Fruit fly (Drosophila melanogaster) whole organism, embryonic: ENCODE results near the gene Unc-115b.

Experiments used
- Adf1 ChIP-seq: fragments of 200-800 bp; sonication (Bioruptor generic); IDR thresholded peaks from 2 replicates; pipeline ENCODE4 v1.3.6; 2022; ENCODE audit warnings: missing biosample characterization, missing genetic modification characterization
- Antp ChIP-seq: fragments of 200-800 bp; sonication (Bioruptor generic); optimal IDR thresholded peaks from 3 replicates; lab custom pipeline; 2016; ENCODE audit warnings: missing biosample characterization, missing genetic modification characterization
- Atf-2 ChIP-seq: fragments of 200-800 bp; sonication (Bioruptor generic); optimal IDR thresholded peaks from 2 replicates; lab custom pipeline; 2016; ENCODE audit warnings: missing biosample characterization, missing genetic modification characterization
- B-H1 ChIP-seq: fragments of 200-800 bp; sonication (Bioruptor generic); IDR thresholded peaks from 3 replicates; pipeline ENCODE4 v1.3.6; 2022; ENCODE audit warnings: missing biosample characterization, missing genetic modification characterization
- CG10147 ChIP-seq: fragments of 200-800 bp; sonication (Bioruptor generic); optimal IDR thresholded peaks from 2 replicates; lab custom pipeline; 2019; ENCODE audit warnings: missing biosample characterization, mild to moderate bottlenecking, missing genetic modification characterization, moderate library complexity
- CG10654 ChIP-seq: fragments of 200-800 bp; sonication (Bioruptor generic); optimal IDR thresholded peaks from 2 replicates; lab custom pipeline; 2016; ENCODE audit warnings: missing biosample characterization, missing genetic modification characterization
- CG10979 ChIP-seq: fragments of 200-800 bp; sonication (Bioruptor generic); optimal IDR thresholded peaks from 2 replicates; lab custom pipeline; 2018; ENCODE audit warnings: missing biosample characterization, mild to moderate bottlenecking, missing genetic modification characterization, moderate library complexity
- CG12155 ChIP-seq: fragments of 200-800 bp; sonication (Bioruptor generic); optimal IDR thresholded peaks from 3 replicates; lab custom pipeline; 2016; ENCODE audit warnings: missing biosample characterization, missing genetic modification characterization
- CG13775 ChIP-seq: fragments of 200-800 bp; sonication (Bioruptor generic); optimal IDR thresholded peaks from 3 replicates; lab custom pipeline; 2017; ENCODE audit warnings: missing biosample characterization, mild to moderate bottlenecking, missing genetic modification characterization
- CG14050 ChIP-seq: fragments of 200-800 bp; sonication (Bioruptor generic); IDR thresholded peaks from 3 replicates; pipeline ENCODE4 v1.3.6; 2022; ENCODE audit warnings: missing biosample characterization, missing genetic modification characterization
- CG14965 ChIP-seq: fragments of 200-800 bp; sonication (Bioruptor generic); optimal IDR thresholded peaks from 2 replicates; lab custom pipeline; 2016; ENCODE audit warnings: missing biosample characterization, missing genetic modification characterization, borderline replicate concordance
- CG1603 ChIP-seq: fragments of 200-800 bp; sonication (Bioruptor generic); optimal IDR thresholded peaks from 2 replicates; lab custom pipeline; 2019; ENCODE audit warnings: missing biosample characterization, mild to moderate bottlenecking, missing genetic modification characterization, moderate library complexity
- CG16863 ChIP-seq: fragments of 200-800 bp; sonication (Bioruptor generic); optimal IDR thresholded peaks from 3 replicates; lab custom pipeline; 2016; ENCODE audit warnings: missing biosample characterization, missing genetic modification characterization
- CG17568 ChIP-seq: fragments of 200-800 bp; sonication (Bioruptor generic); optimal IDR thresholded peaks from 2 replicates; lab custom pipeline; 2018; ENCODE audit warnings: missing biosample characterization, mild to moderate bottlenecking, missing genetic modification characterization, moderate library complexity
- CG17802 ChIP-seq: fragments of 200-800 bp; sonication (Bioruptor generic); optimal IDR thresholded peaks from 2 replicates; lab custom pipeline; 2018; ENCODE audit warnings: missing biosample characterization, mild to moderate bottlenecking, missing genetic modification characterization, moderate library complexity
- CG17829 ChIP-seq: fragments of 200-800 bp; optimal IDR thresholded peaks from 2 replicates; lab custom pipeline; 2019; ENCODE audit warnings: missing biosample characterization, mild to moderate bottlenecking, missing genetic modification characterization, moderate library complexity
- CG32767 ChIP-seq: fragments of 200-800 bp; sonication (Bioruptor generic); IDR thresholded peaks from 2 replicates; pipeline ENCODE4 v1.3.6; 2022; ENCODE audit warnings: missing biosample characterization, missing genetic modification characterization
- CG3407 ChIP-seq: fragments of 200-800 bp; sonication (Bioruptor generic); optimal IDR thresholded peaks from 2 replicates; lab custom pipeline; 2018; ENCODE audit warnings: missing biosample characterization, mild to moderate bottlenecking, missing genetic modification characterization
- CG42726 ChIP-seq: fragments of 200-800 bp; sonication (Bioruptor generic); IDR thresholded peaks from 2 replicates; pipeline ENCODE4 v1.3.6; 2022; ENCODE audit warnings: missing biosample characterization, missing genetic modification characterization; ENCODE audit not compliant: partially characterized antibody
- CG4820 ChIP-seq: fragments of 200-800 bp; sonication (Bioruptor generic); optimal IDR thresholded peaks from 3 replicates; lab custom pipeline; 2016; ENCODE audit warnings: missing biosample characterization, missing genetic modification characterization
- CG7271 ChIP-seq: fragments of 200-800 bp; sonication (Bioruptor generic); optimal IDR thresholded peaks from 2 replicates; lab custom pipeline; 2018; ENCODE audit warnings: missing biosample characterization, mild to moderate bottlenecking, missing genetic modification characterization, moderate library complexity
- CG9932 ChIP-seq: fragments of 200-800 bp; sonication (Bioruptor generic); IDR thresholded peaks from 2 replicates; pipeline ENCODE4 v1.3.6; 2022; ENCODE audit warnings: missing biosample characterization, missing genetic modification characterization
- CrebB ChIP-seq: fragments of 200-800 bp; sonication (Bioruptor generic); optimal IDR thresholded peaks from 3 replicates; lab custom pipeline; 2018; ENCODE audit warnings: missing biosample characterization, mild to moderate bottlenecking, missing genetic modification characterization
- D19B ChIP-seq: fragments of 200-800 bp; sonication (Bioruptor generic); optimal IDR thresholded peaks from 2 replicates; lab custom pipeline; 2017; ENCODE audit warnings: missing biosample characterization, mild to moderate bottlenecking, missing genetic modification characterization
- Deaf1 ChIP-seq: fragments of 200-800 bp; optimal IDR thresholded peaks from 3 replicates; lab custom pipeline; 2019; ENCODE audit warnings: missing biosample characterization, mild to moderate bottlenecking, missing genetic modification characterization, moderate library complexity
- Doc2 ChIP-seq: fragments of 200-800 bp; sonication (Bioruptor generic); IDR thresholded peaks from 2 replicates; pipeline ENCODE4 v1.3.6; 2022; ENCODE audit warnings: missing biosample characterization, missing genetic modification characterization
- Drgx ChIP-seq: fragments of 200-800 bp; sonication (Bioruptor generic); IDR thresholded peaks from 2 replicates; pipeline ENCODE4 v1.3.6; 2022; ENCODE audit warnings: missing biosample characterization, missing genetic modification characterization
- H2.0 ChIP-seq: fragments of 200-800 bp; sonication (Bioruptor generic); IDR thresholded peaks from 2 replicates; pipeline ENCODE4 v1.3.6; 2022; ENCODE audit warnings: missing biosample characterization, missing genetic modification characterization
- Hey ChIP-seq: fragments of 200-800 bp; sonication (Bioruptor generic); optimal IDR thresholded peaks from 3 replicates; lab custom pipeline; 2018; ENCODE audit warnings: missing biosample characterization, mild to moderate bottlenecking, missing genetic modification characterization
- Mes4 ChIP-seq: fragments of 200-800 bp; sonication (Bioruptor generic); optimal IDR thresholded peaks from 2 replicates; lab custom pipeline; 2016; ENCODE audit warnings: missing biosample characterization, missing genetic modification characterization
- Myb ChIP-seq: fragments of 200-800 bp; sonication (Bioruptor generic); optimal IDR thresholded peaks from 2 replicates; lab custom pipeline; 2016; ENCODE audit warnings: missing biosample characterization, missing genetic modification characterization
- Sry-δ ChIP-seq: fragments of 200-800 bp; sonication (Bioruptor generic); optimal IDR thresholded peaks from 2 replicates; lab custom pipeline; 2016; ENCODE audit warnings: missing biosample characterization, missing genetic modification characterization
- Ssrp ChIP-seq: fragments of 200-800 bp; sonication (Bioruptor generic); optimal IDR thresholded peaks from 2 replicates; lab custom pipeline; 2018; ENCODE audit warnings: missing biosample characterization, mild to moderate bottlenecking, missing genetic modification characterization, moderate library complexity
- YL-1 ChIP-seq: fragments of 200-800 bp; sonication (Bioruptor generic); optimal IDR thresholded peaks from 3 replicates; lab custom pipeline; 2017; ENCODE audit warnings: missing biosample characterization, mild to moderate bottlenecking, missing genetic modification characterization
- al ChIP-seq: fragments of 200-800 bp; sonication (Bioruptor generic); IDR thresholded peaks from 2 replicates; pipeline ENCODE4 v1.3.6; 2022; ENCODE audit warnings: missing biosample characterization, missing genetic modification characterization
- ase ChIP-seq: fragments of 200-800 bp; sonication (Bioruptor generic); IDR thresholded peaks from 3 replicates; pipeline ENCODE4 v1.3.6; 2022; ENCODE audit warnings: missing biosample characterization, missing genetic modification characterization
- bcd ChIP-seq: fragments of 200-800 bp; sonication (Bioruptor generic); optimal IDR thresholded peaks from 2 replicates; lab custom pipeline; 2017; ENCODE audit warnings: missing biosample characterization, mild to moderate bottlenecking, missing genetic modification characterization
- crol ChIP-seq: fragments of 200-800 bp; sonication (Bioruptor generic); IDR thresholded peaks from 2 replicates; pipeline ENCODE4 v1.3.6; 2022; ENCODE audit warnings: missing biosample characterization, missing genetic modification characterization
- dysf ChIP-seq: fragments of 200-800 bp; sonication (Bioruptor generic); IDR thresholded peaks from 3 replicates; pipeline ENCODE4 v1.3.6; 2022; ENCODE audit warnings: missing biosample characterization, missing genetic modification characterization
- eve ChIP-seq, 2 experiments: fragments of >200 bp; optimal IDR thresholded peaks; 2 replicates each; lab custom pipeline; 2017; ENCODE audit warnings: missing biosample characterization in 2 of 2, missing genetic modification characterization in 2 of 2
- gce ChIP-seq: fragments of 200-800 bp; sonication (Bioruptor generic); IDR thresholded peaks from 3 replicates; pipeline ENCODE4 v1.3.6; 2022; ENCODE audit warnings: missing biosample characterization, missing genetic modification characterization
- ham ChIP-seq: fragments of 200-800 bp; sonication (Bioruptor generic); IDR thresholded peaks from 2 replicates; pipeline ENCODE4 v1.3.6; 2022; ENCODE audit warnings: missing biosample characterization, missing genetic modification characterization
- kay ChIP-seq: fragments of 200-800 bp; sonication (Bioruptor generic); optimal IDR thresholded peaks from 2 replicates; lab custom pipeline; 2016; ENCODE audit warnings: missing biosample characterization, missing genetic modification characterization
- nom ChIP-seq: fragments of 200-800 bp; sonication (Bioruptor generic); optimal IDR thresholded peaks from 2 replicates; lab custom pipeline; 2017; ENCODE audit warnings: missing biosample characterization, missing genetic modification characterization, mild to moderate bottlenecking, moderate library complexity, missing genetic modification reagents
- p53 ChIP-seq: fragments of 200-800 bp; sonication (Bioruptor generic); optimal IDR thresholded peaks from 2 replicates; lab custom pipeline; 2016; ENCODE audit warnings: missing biosample characterization, missing genetic modification characterization
- pnt ChIP-seq: fragments of 200-800 bp; sonication (Bioruptor generic); optimal IDR thresholded peaks from 3 replicates; lab custom pipeline; 2016; ENCODE audit warnings: missing biosample characterization, missing genetic modification characterization
- prd ChIP-seq, 3 experiments: fragments of >200 bp in 2 of 3; fragments of 200-800 bp in 1 of 3; sonication (Bioruptor generic) in 1 of 3; optimal IDR thresholded peaks in 2 of 3; IDR thresholded peaks in 1 of 3; 2 replicates in 2 of 3; 3 replicates in 1 of 3; pipeline versions ENCODE4 v1.3.6 to Lab custom; 2017 to 2022; ENCODE audit warnings: missing biosample characterization in 1 of 3, missing genetic modification characterization in 1 of 3
- tgo ChIP-seq: fragments of 200-800 bp; sonication (Bioruptor generic); IDR thresholded peaks from 3 replicates; pipeline ENCODE4 v1.3.6; 2022; ENCODE audit warnings: missing biosample characterization, missing genetic modification characterization
- trh ChIP-seq: fragments of 200-800 bp; sonication (Bioruptor generic); optimal IDR thresholded peaks from 2 replicates; lab custom pipeline; 2016; ENCODE audit warnings: missing biosample characterization, missing genetic modification characterization
- wek ChIP-seq: fragments of 200-800 bp; sonication (Bioruptor generic); optimal IDR thresholded peaks from 3 replicates; lab custom pipeline; 2018; ENCODE audit warnings: missing biosample characterization, mild to moderate bottlenecking, missing genetic modification characterization, moderate library complexity
- zf30C ChIP-seq: fragments of 200-800 bp; sonication (Bioruptor generic); optimal IDR thresholded peaks from 3 replicates; lab custom pipeline; 2018; ENCODE audit warnings: missing biosample characterization, mild to moderate bottlenecking, missing genetic modification characterization

The Unc-115b gene

dm6 chr3R:9705008-9705628, 12.5 kb upstream of the Unc-115b start, which contains the start of gene Unc-115a (continued):
- TF ChIP-seq CG4820 (no peak), Mes4 (GFP tag; lab: Kevin White, UChicago) (peak; percentile 61), eve (GFP tag; optimal IDR thresholded peaks at IDR 0.05; lab: Kevin White, UChicago) (no peak), YL-1 (GFP tag; lab: Kevin White, UChicago) (peak; percentile 75), crol (no peak), CG42726 (no peak), Deaf1 (tag; lab: Kevin White, UChicago) (peak; percentile 96), CrebB (tag; lab: Kevin White, UChicago) (peak; percentile 18), Adf1 (no peak), dysf (GFP tag; lab: Robert Waterston, UW) (no peak), Sry-δ (GFP tag; lab: Kevin White, UChicago) (peak; percentile 86), Myb (GFP tag; lab: Kevin White, UChicago) (peak; percentile 72), D19B (no peak), CG14965 (GFP tag; lab: Kevin White, UChicago) (no peak), CG13775 (GFP tag; lab: Kevin White, UChicago) (peak; percentile 36), CG32767 (GFP tag; lab: Robert Waterston, UW) (no peak), Antp (GFP tag; lab: Kevin White, UChicago) (peak; percentile 38), CG17802 (tag; lab: Kevin White, UChicago) (no peak), CG12155 (GFP tag; lab: Kevin White, UChicago) (peak; percentile 35), kay (GFP tag; lab: Kevin White, UChicago) (peak; percentile 38), tgo (GFP tag; lab: Robert Waterston, UW) (no peak), prd (optimal IDR thresholded peaks at IDR 0.05; lab: Kevin White, UChicago) (no peak), prd (GFP tag; IDR thresholded peaks at IDR 0.05; lab: Robert Waterston, UW) (no peak), al (GFP tag; lab: Robert Waterston, UW) (no peak), H2.0 (GFP tag; lab: Robert Waterston, UW) (no peak), gce (no peak), CG3407 (GFP tag; lab: Kevin White, UChicago) (no peak), CG16863 (peak; percentile 37), CG9932 (GFP tag; lab: Robert Waterston, UW) (no peak), Hey (tag; lab: Kevin White, UChicago) (no peak), pnt (no peak), CG17568 (GFP tag; lab: Kevin White, UChicago) (no peak), ham (GFP tag; lab: Robert Waterston, UW) (no peak), CG14050 (GFP tag; lab: Robert Waterston, UW) (no peak), CG10979 (tag; lab: Kevin White, UChicago) (peak; percentile 36), CG1603 (tag; lab: Kevin White, UChicago) (peak; percentile 92), B-H1 (no peak), Ssrp (tag; lab: Kevin White, UChicago) (no peak), ase (GFP tag; lab: Robert Waterston, UW) (no peak), CG10654 (GFP tag; lab: Kevin White, UChicago) (no peak), CG10147 (GFP tag; lab: Kevin White, UChicago) (peak; percentile 60), Drgx (no peak), Doc2 (no peak), p53 (GFP tag; lab: Kevin White, UChicago) (no peak), CG17829 (tag; lab: Kevin White, UChicago) (peak; percentile 78), wek (peak; percentile 36), nom (GFP tag; lab: Kevin White, UChicago) (no peak), zf30C (peak; percentile 30), Atf-2 (GFP tag; lab: Kevin White, UChicago) (peak; percentile 29), bcd (peak; percentile 29), trh (GFP tag; lab: Kevin White, UChicago) (no peak), CG7271 (tag; lab: Kevin White, UChicago) (no peak)
